Worm (Caenorhabditis elegans) whole organism, L1 larva: ENCODE results near the gene rol-6.

Experiments used
- ceh-82 ChIP-seq, 3 experiments: fragments of 150-350 bp in 1 of 3; sonication (generic microtip) in 2 of 3; optimal IDR thresholded peaks; 2 replicates each; lab custom pipeline; 2014 to 2017; ENCODE audit warnings: missing biosample characterization in 3 of 3, missing genetic modification characterization in 3 of 3
- mep-1 ChIP-seq: fragments of 150-350 bp; optimal IDR thresholded peaks from 2 replicates; lab custom pipeline; 2014; ENCODE audit warnings: missing biosample characterization, missing genetic modification characterization

ce11 chrII:8733627-8734026, 777 bp downstream of the rol-6 start:
- TF ChIP-seq ceh-82 (tag; optimal IDR thresholded peaks at IDR 0.05; lab: Kevin White, UChicago) (no peak), mep-1 (tag; lab: Kevin White, UChicago) (no peak)
